Worm (Caenorhabditis elegans) whole organism, young adult: ENCODE results near the gene C47D2.1.

ENCODE experiments used
- B0019.2 ChIP-seq: fragments of 200-800 bp; sonication (Bioruptor generic); conservative IDR thresholded peaks from 2 replicates; pipeline ENCODE4 v1.3.6; 2022; ENCODE audit warnings: missing genetic modification reagents, missing genetic modification characterization, missing compliant biosample characterization
- F39B2.1 ChIP-seq: fragments of 200-800 bp; sonication (Bioruptor generic); IDR thresholded peaks from 2 replicates; pipeline ENCODE4 v1.3.6; 2022; ENCODE audit warnings: missing genetic modification reagents, missing genetic modification characterization, missing compliant biosample characterization
- F57C9.4 ChIP-seq: sonication (generic microtip); optimal IDR thresholded peaks from 2 replicates; lab custom pipeline; 2017; ENCODE audit warnings: mild to moderate bottlenecking, missing genetic modification characterization, missing compliant biosample characterization
- T26A5.8 ChIP-seq: sonication (generic microtip); optimal IDR thresholded peaks from 2 replicates; lab custom pipeline; 2016; ENCODE audit warnings: missing genetic modification characterization, missing compliant biosample characterization
- cebp-1 ChIP-seq, 2 experiments: fragments of 200-800 bp in 1 of 2; sonication (Bioruptor generic) in 1 of 2; sonication (generic microtip) in 1 of 2; IDR thresholded peaks in 1 of 2; optimal IDR thresholded peaks in 1 of 2; 2 replicates each; pipeline versions ENCODE4 v1.3.6 to Lab custom; 2017 to 2022; ENCODE audit warnings: missing compliant biosample characterization in 2 of 2, missing genetic modification characterization in 2 of 2, mild to moderate bottlenecking in 1 of 2, missing genetic modification reagents in 1 of 2, moderate library complexity in 1 of 2
- ceh-27 ChIP-seq: fragments of 200-800 bp; sonication (Bioruptor generic); optimal IDR thresholded peaks from 2 replicates; lab custom pipeline; 2018; ENCODE audit warnings: mild to moderate bottlenecking, missing genetic modification characterization, moderate library complexity, missing compliant biosample characterization
- ceh-40 ChIP-seq: fragments of 200-800 bp; sonication (Bioruptor generic); IDR thresholded peaks from 2 replicates; pipeline ENCODE4 v1.3.6; 2022; ENCODE audit warnings: missing genetic modification characterization, missing compliant biosample characterization
- die-1 ChIP-seq: sonication (generic microtip); optimal IDR thresholded peaks from 2 replicates; lab custom pipeline; 2016; ENCODE audit warnings: missing genotype, mild to moderate bottlenecking, missing genetic modification characterization, missing compliant biosample characterization
- dox-1 ChIP-seq: fragments of 200-800 bp; sonication (Bioruptor generic); IDR thresholded peaks from 2 replicates; pipeline ENCODE4 v1.3.6; 2022; ENCODE audit warnings: missing genetic modification reagents, missing genetic modification characterization, missing compliant biosample characterization
- dpl-1 ChIP-seq: fragments of 150-350 bp; optimal IDR thresholded peaks from 2 replicates; lab custom pipeline; 2014; ENCODE audit warnings: missing biosample characterization, missing genetic modification reagents, missing genetic modification characterization
- egrh-3 ChIP-seq: fragments of 200-800 bp; sonication (Bioruptor generic); IDR thresholded peaks from 2 replicates; pipeline ENCODE4 v1.3.6; 2022; ENCODE audit warnings: missing genetic modification reagents, missing genetic modification characterization, missing compliant biosample characterization
- ekl-4 ChIP-seq: fragments of 200-800 bp; sonication (Bioruptor generic); IDR thresholded peaks from 2 replicates; pipeline ENCODE4 v1.3.6; 2022; ENCODE audit warnings: missing genetic modification reagents, missing genetic modification characterization, missing compliant biosample characterization
- him-1 ChIP-seq: sonication (generic microtip); optimal IDR thresholded peaks from 2 replicates; lab custom pipeline; 2016; ENCODE audit warnings: missing genotype, missing genetic modification reagents, missing genetic modification characterization, missing compliant biosample characterization
- hlh-12 ChIP-seq: sonication (generic microtip); optimal IDR thresholded peaks from 2 replicates; lab custom pipeline; 2016; ENCODE audit warnings: missing genetic modification characterization, missing compliant biosample characterization
- hlh-26 ChIP-seq: fragments of 200-800 bp; sonication (Bioruptor generic); conservative IDR thresholded peaks from 2 replicates; pipeline ENCODE4 v1.3.6; 2022; ENCODE audit warnings: missing genetic modification reagents, missing genetic modification characterization, missing compliant biosample characterization
- hmg-1.2 ChIP-seq: fragments of 200-800 bp; sonication (Bioruptor generic); IDR thresholded peaks from 2 replicates; pipeline ENCODE4 v1.3.6; 2022; ENCODE audit warnings: missing genetic modification reagents, missing genetic modification characterization, missing compliant biosample characterization
- lag-1 ChIP-seq: fragments of 200-800 bp; sonication (Bioruptor generic); IDR thresholded peaks from 2 replicates; pipeline ENCODE4 v1.3.6; 2022; ENCODE audit warnings: missing genetic modification reagents, missing genetic modification characterization, missing compliant biosample characterization
- let-607 ChIP-seq, 2 experiments: fragments of 200-800 bp in 1 of 2; sonication (Bioruptor generic) in 1 of 2; sonication (generic microtip) in 1 of 2; optimal IDR thresholded peaks; 2 replicates each; lab custom pipeline; 2016 to 2018; ENCODE audit warnings: mild to moderate bottlenecking in 2 of 2, missing compliant biosample characterization in 2 of 2, missing genetic modification characterization in 2 of 2, moderate library complexity in 2 of 2, missing genotype in 1 of 2
- lin-35 ChIP-seq, 3 experiments: fragments of 150-350 bp in 2 of 3; sonication (generic microtip) in 1 of 3; optimal IDR thresholded peaks; 2 replicates each; lab custom pipeline; 2014 to 2018; ENCODE audit warnings: missing biosample characterization in 3 of 3, missing genetic modification characterization in 3 of 3, missing genetic modification reagents in 3 of 3
- madf-10 ChIP-seq: sonication (generic microtip); optimal IDR thresholded peaks from 2 replicates; lab custom pipeline; 2016; ENCODE audit warnings: mild to moderate bottlenecking, missing genetic modification characterization, missing compliant biosample characterization
- madf-3 ChIP-seq: fragments of 200-800 bp; sonication (Bioruptor generic); IDR thresholded peaks from 2 replicates; pipeline ENCODE4 v1.3.6; 2022; ENCODE audit warnings: missing genetic modification reagents, missing genetic modification characterization, missing compliant biosample characterization
- mcd-1 ChIP-seq: fragments of 200-800 bp; sonication (Bioruptor generic); IDR thresholded peaks from 2 replicates; pipeline ENCODE4 v1.3.6; 2022; ENCODE audit warnings: missing genetic modification reagents, missing genetic modification characterization, missing compliant biosample characterization
- mel-28 ChIP-seq: sonication (generic microtip); optimal IDR thresholded peaks from 2 replicates; lab custom pipeline; 2016; ENCODE audit warnings: borderline replicate concordance, mild to moderate bottlenecking, missing genetic modification characterization, missing compliant biosample characterization
- mxl-1 ChIP-seq: sonication (generic microtip); optimal IDR thresholded peaks from 2 replicates; lab custom pipeline; 2016; ENCODE audit warnings: missing genetic modification characterization, missing compliant biosample characterization
- nhr-80 ChIP-seq: sonication (generic microtip); optimal IDR thresholded peaks from 2 replicates; lab custom pipeline; 2016; ENCODE audit warnings: missing genetic modification characterization, missing compliant biosample characterization
- pbrm-1 ChIP-seq: fragments of 200-800 bp; sonication (Bioruptor generic); IDR thresholded peaks from 2 replicates; pipeline ENCODE4 v1.3.6; 2022; ENCODE audit warnings: missing genetic modification reagents, missing genetic modification characterization, missing compliant biosample characterization
- repo-1 ChIP-seq: sonication (generic microtip); optimal IDR thresholded peaks from 2 replicates; lab custom pipeline; 2017; ENCODE audit warnings: mild to moderate bottlenecking, missing genetic modification characterization, missing compliant biosample characterization
- sdz-38 ChIP-seq: sonication (generic microtip); optimal IDR thresholded peaks from 2 replicates; lab custom pipeline; 2016; ENCODE audit warnings: missing genotype, missing genetic modification characterization, missing compliant biosample characterization
- tbp1 ChIP-seq: fragments of 200-800 bp; sonication (Bioruptor generic); optimal IDR thresholded peaks from 2 replicates; lab custom pipeline; 2018; ENCODE audit warnings: mild to moderate bottlenecking, missing genetic modification characterization, missing compliant biosample characterization
- unc-130 ChIP-seq: sonication (generic microtip); optimal IDR thresholded peaks from 2 replicates; lab custom pipeline; 2016; ENCODE audit warnings: missing genetic modification reagents, missing genetic modification characterization, missing compliant biosample characterization
- unc-62 ChIP-seq: fragments of 150-350 bp; optimal IDR thresholded peaks from 2 replicates; lab custom pipeline; 2014; ENCODE audit warnings: missing biosample characterization, missing genetic modification reagents, missing genetic modification characterization
- zfh-2 ChIP-seq: fragments of 200-800 bp; sonication (Bioruptor generic); conservative IDR thresholded peaks from 2 replicates; pipeline ENCODE4 v1.3.6; 2022; ENCODE audit warnings: missing genetic modification reagents, missing genetic modification characterization, missing compliant biosample characterization
- zim-3 ChIP-seq: sonication (generic microtip); optimal IDR thresholded peaks from 2 replicates; lab custom pipeline; 2017; ENCODE audit warnings: mild to moderate bottlenecking, missing genetic modification characterization, moderate library complexity, missing compliant biosample characterization
- ztf-18 ChIP-seq: sonication (generic microtip); optimal IDR thresholded peaks from 2 replicates; lab custom pipeline; 2016; ENCODE audit warnings: missing genotype, mild to moderate bottlenecking, missing genetic modification characterization, missing compliant biosample characterization
- ztf-28 ChIP-seq: fragments of 200-800 bp; sonication (Bioruptor generic); IDR thresholded peaks from 2 replicates; pipeline ENCODE4 v1.3.6; 2022; ENCODE audit warnings: missing genetic modification reagents, missing genetic modification characterization, missing compliant biosample characterization

Gene C47D2.1

ce11 chrX:8246126-8246525 lies 31.3 kb downstream of the C47D2.1 start, which contains the start of gene kqt-2:
TSS of gene kqt-2 (minus strand) at chrX:8246369.
- no peak for TF ChIP-seq mel-28 (tag; lab: Kevin White, UChicago)
- no peak for TF ChIP-seq sdz-38
- TF ChIP-seq dox-1 (GFP tag; lab: Robert Waterston, UW) = peak; percentile 35; the same call in 1 of the 2 replicates
- no peak for TF ChIP-seq lin-35 (GFP tag; optimal IDR thresholded peaks at IDR 0.05; lab: Kevin White, UChicago)
- no peak for TF ChIP-seq him-1
- no peak for TF ChIP-seq unc-130 (GFP tag; lab: Kevin White, UChicago)
- no peak for TF ChIP-seq hlh-12
- no peak for TF ChIP-seq die-1 (tag; lab: Kevin White, UChicago)
- peak in 1 of 2 experiments; percentile 0 for TF ChIP-seq let-607 (tag; optimal IDR thresholded peaks at IDR 0.05; lab: Kevin White, UChicago)
- no peak for TF ChIP-seq unc-62
- no peak for TF ChIP-seq dpl-1 (GFP tag; lab: Kevin White, UChicago)
- TF ChIP-seq zim-3 (tag; lab: Kevin White, UChicago) = no peak
- TF ChIP-seq lag-1 (GFP tag; lab: Robert Waterston, UW) = no peak
- TF ChIP-seq F57C9.4 = no peak
- TF ChIP-seq nhr-80 (tag; lab: Kevin White, UChicago) = peak; percentile 75
- TF ChIP-seq F39B2.1 (GFP tag; lab: Robert Waterston, UW) = no peak

DNA sequence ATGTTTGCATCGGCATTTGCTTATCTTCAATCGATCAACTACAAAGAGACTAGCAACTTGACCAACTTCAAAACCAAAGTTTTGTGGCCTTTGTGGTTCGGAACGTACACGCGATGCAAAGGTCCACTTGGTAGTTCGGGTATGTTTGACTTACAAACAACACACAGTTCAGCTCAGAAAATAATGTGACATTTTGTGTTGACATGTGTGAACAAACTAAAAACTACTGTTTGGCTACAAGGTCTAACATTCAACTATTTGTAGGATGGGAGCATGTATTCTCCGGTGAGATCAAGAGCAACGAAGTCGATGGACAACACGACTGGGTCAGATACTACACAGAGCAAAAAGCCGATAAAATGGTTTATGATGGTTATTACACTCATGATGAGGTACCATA lies 32.2 kb downstream of the C47D2.1 start:
- no peak for TF ChIP-seq tbp1 (GFP tag; lab: Kevin White, UChicago)
- no peak for TF ChIP-seq B0019.2 (GFP tag; lab: Robert Waterston, UW)
- 0 out of 2 replicates have a peak, but pooled peaks have one; percentile 59 for TF ChIP-seq madf-3

- no peak for TF ChIP-seq T26A5.8 (tag; lab: Kevin White, UChicago)
- TF ChIP-seq madf-10 (tag; lab: Kevin White, UChicago) = no peak
- 0 out of 2 replicates have a peak, but pooled peaks have one; percentile 10 for TF ChIP-seq egrh-3 (GFP tag; lab: Robert Waterston, UW)
- no peak for TF ChIP-seq nhr-80 (tag; lab: Kevin White, UChicago)
- TF ChIP-seq ztf-28 (GFP tag; lab: Robert Waterston, UW) = no peak
- TF ChIP-seq repo-1 (tag; lab: Kevin White, UChicago) = no peak
- TF ChIP-seq let-607 (tag; optimal IDR thresholded peaks at IDR 0.05; lab: Kevin White, UChicago) = no peak
- no peak for TF ChIP-seq ztf-18 (tag; lab: Kevin White, UChicago)
- TF ChIP-seq B0019.2 (GFP tag; lab: Robert Waterston, UW) = no peak
- TF ChIP-seq hmg-1.2 (GFP tag; lab: Robert Waterston, UW) = peak; percentile 42; the same call in 1 of the 2 replicates
- TF ChIP-seq ceh-40 (GFP tag; lab: Robert Waterston, UW) = no peak
- no peak for TF ChIP-seq pbrm-1
- TF ChIP-seq ceh-27 (GFP tag; lab: Kevin White, UChicago) = peak; percentile 14
- no peak for TF ChIP-seq ekl-4 (GFP tag; lab: Robert Waterston, UW)
- no peak for TF ChIP-seq mcd-1 (GFP tag; lab: Robert Waterston, UW)
- TF ChIP-seq hlh-26 (GFP tag; lab: Robert Waterston, UW) = no peak
- TF ChIP-seq sdz-38 = no peak
- no peak for TF ChIP-seq mxl-1 (tag; lab: Kevin White, UChicago)
- TF ChIP-seq zfh-2 = peak; percentile 73
- no peak for TF ChIP-seq cebp-1 (GFP tag; IDR thresholded peaks at IDR 0.05; lab: Robert Waterston, UW)
- TF ChIP-seq cebp-1 (tag; optimal IDR thresholded peaks at IDR 0.05; lab: Kevin White, UChicago) = peak; percentile 11
These were observed 37.4 kb downstream of the C47D2.1 start, which contains the start of gene M60.6 for ce11 chrX:8252293-8252692. TSS of gene M60.6 (minus strand) at chrX:8252458.
